Worm (Caenorhabditis elegans) whole organism, L2 larva: ENCODE measurements around the gene syx-3.

ENCODE experiments used
- blmp-1 ChIP-seq: sonication (generic microtip); optimal IDR thresholded peaks from 2 replicates; lab custom pipeline; 2017; ENCODE audit warnings: missing genetic modification characterization, mild to moderate bottlenecking, missing compliant biosample characterization, antibody characterized with exemption, moderate library complexity; ENCODE audit not compliant: insufficient read depth
- snpc-4 ChIP-seq: fragments of 150-350 bp; optimal IDR thresholded peaks from 2 replicates; lab custom pipeline; 2014; ENCODE audit warnings: missing biosample characterization, missing genetic modification characterization
- unc-39 ChIP-seq: fragments of 150-350 bp; optimal IDR thresholded peaks from 2 replicates; lab custom pipeline; 2014; ENCODE audit warnings: missing biosample characterization, missing genetic modification characterization

ce11 chrX:5374742-5375141 lies 25.8 kb downstream of the syx-3 start, which contains the start of gene sek-4:
- TF ChIP-seq snpc-4: no peak
- no peak for TF ChIP-seq blmp-1 (tag; lab: Kevin White, UChicago)
- TF ChIP-seq unc-39 (tag; lab: Kevin White, UChicago): no peak
